Fruit fly (Drosophila melanogaster) whole organism, larva: Measurements from ENCODE around the gene CG10863.

ENCODE experiments used
- noc ChIP-seq: fragments of 200-800 bp; sonication (Bioruptor generic); optimal IDR thresholded peaks from 3 replicates; lab custom pipeline; 2019; ENCODE audit warnings: missing biosample characterization, mild to moderate bottlenecking, missing genetic modification characterization, moderate library complexity

CG10863 gene

dm6 chr3L:3947301-3947941 lies 5.2 kb upstream of the CG10863 start, which contains the start of gene CG10853:
TSS of gene CG10853 (plus strand) at chr3L:3947891.
- no peak for TF ChIP-seq noc (tag; lab: Kevin White, UChicago)

dm6 chr3L:3940075-3940819 lies 2.0 kb downstream of the CG10863 start, which contains the start of gene CG12766:
TSS of gene CG12766 (minus strand) at chr3L:3940125.
- peak; percentile 77 for TF ChIP-seq noc (tag; lab: Kevin White, UChicago)

- TF ChIP-seq noc (tag; lab: Kevin White, UChicago), result no peak
Measured at dm6 chr3L:3937806-3938205, 4.5 kb downstream of the CG10863 start, which contains the start of gene CG10866. TSS of gene CG10866 (minus strand) at chr3L:3937992.

dm6 chr3L:3935567-3936207 lies 6.6 kb downstream of the CG10863 start, which contains the start of gene Eip63F-1:
TSS of gene Eip63F-1 (minus strand) at chr3L:3935617.
- TF ChIP-seq noc (tag; lab: Kevin White, UChicago), result peak; percentile 81

dm6 chr3L:3934110-3934509 lies 8.2 kb downstream of the CG10863 start:
- no peak for TF ChIP-seq noc (tag; lab: Kevin White, UChicago)

- no peak for TF ChIP-seq noc (tag; lab: Kevin White, UChicago)
Measured at dm6 chr3L:3933599-3933998, 8.7 kb downstream of the CG10863 start.

- peak; percentile 31 for TF ChIP-seq noc (tag; lab: Kevin White, UChicago)
Measured at dm6 chr3L:3932742-3933289, 9.4 kb downstream of the CG10863 start.

- TF ChIP-seq noc (tag; lab: Kevin White, UChicago), result peak; percentile 23
Measured at dm6 chr3L:3931778-3932177, 10.5 kb downstream of the CG10863 start.

dm6 chr3L:3930930-3931329 lies 11.3 kb downstream of the CG10863 start:
- TF ChIP-seq noc (tag; lab: Kevin White, UChicago), result no peak

- peak; percentile 6 for TF ChIP-seq noc (tag; lab: Kevin White, UChicago)
Measured at dm6 chr3L:3929968-3930767, 12.1 kb downstream of the CG10863 start.

dm6 chr3L:3928943-3929785 lies 13.1 kb downstream of the CG10863 start:
- peak; percentile 62 for TF ChIP-seq noc (tag; lab: Kevin White, UChicago)

dm6 chr3L:3928205-3928942 lies 13.9 kb downstream of the CG10863 start:
- TF ChIP-seq noc (tag; lab: Kevin White, UChicago), result peak; percentile 98

- no peak for TF ChIP-seq noc (tag; lab: Kevin White, UChicago)
Measured at dm6 chr3L:3927462-3927861, 14.8 kb downstream of the CG10863 start.
